Worm (Caenorhabditis elegans): ENCODE results near the gene F13E9.5.

DNA sequence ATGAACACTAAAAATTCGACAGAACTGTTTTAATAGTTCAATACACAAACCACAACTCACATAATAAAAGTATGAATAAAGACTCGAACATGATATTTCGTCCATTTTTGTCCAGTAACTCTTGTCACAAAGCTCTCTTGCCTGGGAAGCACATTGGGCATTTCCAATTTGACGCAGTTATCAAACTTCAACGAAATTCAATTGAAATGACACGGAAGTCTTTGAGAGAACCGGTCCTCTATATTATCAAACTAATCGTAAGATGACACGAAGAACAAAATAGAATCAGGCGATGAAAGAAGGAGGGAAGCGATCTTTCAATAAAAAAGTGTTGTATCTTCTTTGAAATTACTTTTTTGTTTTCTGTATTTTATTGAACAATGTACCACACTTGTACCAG, 29.1 kb downstream of the F13E9.5 start, which contains the start of gene T11G6.3:
- no peak for TF ChIP-seq unc-86 (tag; optimal IDR thresholded peaks at IDR 0.05)
- no peak for TF ChIP-seq sdc-2 (tag; optimal IDR thresholded peaks at IDR 0.05)
- no peak for TF ChIP-seq unc-42 (tag; optimal IDR thresholded peaks at IDR 0.05)

All from whole organism, late embryonic.